Fruit fly (Drosophila melanogaster) whole organism, embryonic: ENCODE measurements around the gene lin-28.

Source experiments
- CG10267 ChIP-seq: fragments of 200-800 bp; sonication (Bioruptor generic); optimal IDR thresholded peaks from 2 replicates; lab custom pipeline; 2018; ENCODE audit warnings: missing biosample characterization, mild to moderate bottlenecking, missing genetic modification characterization, moderate library complexity
- CG10274 ChIP-seq: fragments of 200-800 bp; sonication (Bioruptor generic); optimal IDR thresholded peaks from 3 replicates; lab custom pipeline; 2017; ENCODE audit warnings: missing biosample characterization, mild to moderate bottlenecking, missing genetic modification characterization
- CG10462 ChIP-seq: fragments of 200-800 bp; sonication (Bioruptor generic); optimal IDR thresholded peaks from 2 replicates; lab custom pipeline; 2016; ENCODE audit warnings: missing biosample characterization, missing genetic modification characterization
- CG10979 ChIP-seq: fragments of 200-800 bp; sonication (Bioruptor generic); optimal IDR thresholded peaks from 2 replicates; lab custom pipeline; 2018; ENCODE audit warnings: missing biosample characterization, mild to moderate bottlenecking, missing genetic modification characterization, moderate library complexity
- CG12744 ChIP-seq: fragments of 200-800 bp; sonication (Bioruptor generic); optimal IDR thresholded peaks from 2 replicates; lab custom pipeline; 2016; ENCODE audit warnings: missing biosample characterization, missing genetic modification characterization
- CG13123 ChIP-seq: fragments of 200-800 bp; sonication (Bioruptor generic); optimal IDR thresholded peaks from 2 replicates; lab custom pipeline; 2016; ENCODE audit warnings: missing biosample characterization, missing genetic modification characterization
- CG14050 ChIP-seq: fragments of 200-800 bp; sonication (Bioruptor generic); IDR thresholded peaks from 3 replicates; pipeline ENCODE4 v1.3.6; 2022; ENCODE audit warnings: missing biosample characterization, missing genetic modification characterization
- CG15073 ChIP-seq: fragments of 200-800 bp; sonication (Bioruptor generic); optimal IDR thresholded peaks from 2 replicates; lab custom pipeline; 2016; ENCODE audit warnings: missing biosample characterization, missing genetic modification characterization
- CG1529 ChIP-seq: fragments of 200-800 bp; sonication (Bioruptor generic); optimal IDR thresholded peaks from 3 replicates; lab custom pipeline; 2018; ENCODE audit warnings: missing biosample characterization, missing genetic modification characterization
- CG15696 ChIP-seq: fragments of 200-800 bp; sonication (Bioruptor generic); optimal IDR thresholded peaks from 2 replicates; lab custom pipeline; 2019; ENCODE audit warnings: missing biosample characterization, mild to moderate bottlenecking, missing genetic modification characterization, moderate library complexity
- CG17612 ChIP-seq: fragments of 200-800 bp; sonication (Bioruptor generic); IDR thresholded peaks from 2 replicates; pipeline ENCODE4 v1.3.6; 2022; ENCODE audit warnings: missing biosample characterization, missing genetic modification characterization
- CG17912 ChIP-seq: fragments of 200-800 bp; sonication (Bioruptor generic); optimal IDR thresholded peaks from 2 replicates; lab custom pipeline; 2018; ENCODE audit warnings: missing biosample characterization, mild to moderate bottlenecking, missing genetic modification characterization
- CG2202 ChIP-seq: fragments of 200-800 bp; sonication (Bioruptor generic); optimal IDR thresholded peaks from 2 replicates; lab custom pipeline; 2018; ENCODE audit warnings: missing biosample characterization, mild to moderate bottlenecking, missing genetic modification characterization
- CG2875 ChIP-seq: fragments of 200-800 bp; sonication (Bioruptor generic); optimal IDR thresholded peaks from 2 replicates; lab custom pipeline; 2017; ENCODE audit warnings: missing biosample characterization, mild to moderate bottlenecking, missing genetic modification characterization, missing genetic modification reagents
- CG31388 ChIP-seq: fragments of 200-800 bp; sonication (Bioruptor generic); optimal IDR thresholded peaks from 2 replicates; lab custom pipeline; 2016; ENCODE audit warnings: missing biosample characterization, missing genetic modification characterization
- CG32532 ChIP-seq: fragments of 200-800 bp; sonication (Bioruptor generic); IDR thresholded peaks from 2 replicates; pipeline ENCODE4 v1.3.6; 2022; ENCODE audit warnings: missing biosample characterization, missing genetic modification characterization
- CG4424 ChIP-seq: fragments of 200-800 bp; sonication (Bioruptor generic); optimal IDR thresholded peaks from 3 replicates; lab custom pipeline; 2016; ENCODE audit warnings: missing biosample characterization, missing genetic modification characterization
- CG4854 ChIP-seq: fragments of 200-800 bp; sonication (Bioruptor generic); optimal IDR thresholded peaks from 2 replicates; lab custom pipeline; 2016; ENCODE audit warnings: missing biosample characterization, missing genetic modification characterization, inconsistent platforms
- CG6272 ChIP-seq: fragments of 200-800 bp; sonication (Bioruptor generic); IDR thresholded peaks from 2 replicates; pipeline ENCODE4 v1.3.6; 2022; ENCODE audit warnings: missing biosample characterization, missing genetic modification characterization
- CG6813 ChIP-seq: fragments of 200-800 bp; sonication (Bioruptor generic); optimal IDR thresholded peaks from 2 replicates; lab custom pipeline; 2017; ENCODE audit warnings: missing biosample characterization, missing genetic modification characterization, mild to moderate bottlenecking, moderate library complexity, missing genetic modification reagents
- CG7928 ChIP-seq: fragments of 200-800 bp; sonication (Bioruptor generic); optimal IDR thresholded peaks from 2 replicates; lab custom pipeline; 2017; ENCODE audit warnings: missing biosample characterization, mild to moderate bottlenecking, missing genetic modification characterization
- CG7963 ChIP-seq: fragments of 200-800 bp; sonication (Bioruptor generic); IDR thresholded peaks from 3 replicates; pipeline ENCODE4 v1.3.6; 2022; ENCODE audit warnings: missing biosample characterization, missing genetic modification characterization; ENCODE audit not compliant: partially characterized antibody
- CG7987 ChIP-seq: fragments of 200-800 bp; sonication (Bioruptor generic); optimal IDR thresholded peaks from 2 replicates; lab custom pipeline; 2018; ENCODE audit warnings: missing biosample characterization, mild to moderate bottlenecking, missing genetic modification characterization, moderate library complexity
- CG8765 ChIP-seq: fragments of 200-800 bp; sonication (Bioruptor generic); IDR thresholded peaks from 2 replicates; pipeline ENCODE4 v1.3.6; 2022; ENCODE audit warnings: missing biosample characterization, missing genetic modification characterization
- CG9817 ChIP-seq: fragments of 200-800 bp; sonication (Bioruptor generic); optimal IDR thresholded peaks from 2 replicates; lab custom pipeline; 2018; ENCODE audit warnings: missing biosample characterization, mild to moderate bottlenecking, missing genetic modification characterization, moderate library complexity
- Chrac-16 ChIP-seq: fragments of 200-800 bp; sonication (Bioruptor generic); optimal IDR thresholded peaks from 3 replicates; lab custom pipeline; 2016; ENCODE audit warnings: missing biosample characterization, missing genetic modification characterization
- Eip74EF ChIP-seq, 2 experiments: fragments of 200-800 bp in 1 of 2; fragments of >200 bp in 1 of 2; sonication (Bioruptor generic) in 1 of 2; optimal IDR thresholded peaks; 2 replicates each; lab custom pipeline; 2017 to 2019; ENCODE audit warnings: missing biosample characterization in 2 of 2, missing genetic modification characterization in 2 of 2, mild to moderate bottlenecking in 1 of 2, moderate library complexity in 1 of 2
- GATAe ChIP-seq: fragments of 200-800 bp; sonication (Bioruptor generic); conservative IDR thresholded peaks from 2 replicates; pipeline ENCODE4 v1.3.6; 2022; ENCODE audit warnings: missing biosample characterization, missing genetic modification characterization
- H15 ChIP-seq: fragments of 200-800 bp; sonication (Bioruptor generic); IDR thresholded peaks from 3 replicates; pipeline ENCODE4 v1.3.6; 2022; ENCODE audit warnings: missing biosample characterization, missing genetic modification characterization
- HLH3B ChIP-seq: fragments of 200-800 bp; sonication (Bioruptor generic); IDR thresholded peaks from 2 replicates; pipeline ENCODE4 v1.3.6; 2022; ENCODE audit warnings: missing biosample characterization, missing genetic modification characterization
- Pdp1 ChIP-seq, 2 experiments: fragments of 200-800 bp; sonication (Bioruptor generic); optimal IDR thresholded peaks; 3 replicates each; lab custom pipeline; 2016; ENCODE audit warnings: missing biosample characterization in 2 of 2, missing genetic modification characterization in 2 of 2, mild to moderate bottlenecking in 1 of 2, moderate library complexity in 1 of 2
- Poxn ChIP-seq: fragments of 200-800 bp; sonication (Bioruptor generic); IDR thresholded peaks from 2 replicates; pipeline ENCODE4 v1.3.6; 2022; ENCODE audit warnings: missing biosample characterization, missing genetic modification characterization
- Sox102F ChIP-seq: fragments of 200-800 bp; sonication (Bioruptor generic); optimal IDR thresholded peaks from 2 replicates; lab custom pipeline; 2018; ENCODE audit warnings: missing biosample characterization, mild to moderate bottlenecking, missing genetic modification characterization, moderate library complexity
- Sry-β ChIP-seq: fragments of 200-800 bp; sonication (Bioruptor generic); optimal IDR thresholded peaks from 2 replicates; lab custom pipeline; 2018; ENCODE audit warnings: missing biosample characterization, mild to moderate bottlenecking, missing genetic modification characterization, moderate library complexity
- TFAM ChIP-seq: fragments of 200-800 bp; sonication (Bioruptor generic); optimal IDR thresholded peaks from 2 replicates; lab custom pipeline; 2017; ENCODE audit warnings: missing biosample characterization, missing genetic modification characterization, inconsistent platforms
- aop ChIP-seq: fragments of 200-800 bp; sonication (Bioruptor generic); IDR thresholded peaks from 2 replicates; pipeline ENCODE4 v1.3.6; 2022; ENCODE audit warnings: missing biosample characterization, missing genetic modification characterization
- bbx ChIP-seq: fragments of 200-800 bp; sonication (Bioruptor generic); IDR thresholded peaks from 2 replicates; pipeline ENCODE4 v1.3.6; 2022; ENCODE audit warnings: missing biosample characterization, missing genetic modification characterization; ENCODE audit not compliant: partially characterized antibody
- dati ChIP-seq: fragments of 200-800 bp; sonication (Bioruptor generic); IDR thresholded peaks from 2 replicates; pipeline ENCODE4 v1.3.6; 2022; ENCODE audit warnings: missing biosample characterization, missing genetic modification characterization
- ftz-f1 ChIP-seq: fragments of 200-800 bp; sonication (Bioruptor generic); optimal IDR thresholded peaks from 2 replicates; lab custom pipeline; 2016; ENCODE audit warnings: missing biosample characterization, missing genetic modification characterization
- ham ChIP-seq: fragments of 200-800 bp; sonication (Bioruptor generic); IDR thresholded peaks from 2 replicates; pipeline ENCODE4 v1.3.6; 2022; ENCODE audit warnings: missing biosample characterization, missing genetic modification characterization
- jigr1 ChIP-seq: fragments of 200-800 bp; sonication (Bioruptor generic); IDR thresholded peaks from 3 replicates; pipeline ENCODE4 v1.3.6; 2022; ENCODE audit warnings: missing biosample characterization, missing genetic modification characterization
- knrl ChIP-seq: fragments of 200-800 bp; sonication (Bioruptor generic); IDR thresholded peaks from 3 replicates; pipeline ENCODE4 v1.3.6; 2022; ENCODE audit warnings: missing biosample characterization, missing genetic modification characterization; ENCODE audit not compliant: partially characterized antibody
- lola ChIP-seq, 3 experiments: fragments of >200 bp in 2 of 3; fragments of 200-800 bp in 1 of 3; sonication (Bioruptor generic) in 1 of 3; optimal IDR thresholded peaks; 2 replicates each; lab custom pipeline; 2017 to 2019; ENCODE audit warnings: missing biosample characterization in 3 of 3, missing genetic modification characterization in 3 of 3, mild to moderate bottlenecking in 1 of 3, moderate library complexity in 1 of 3
- maf-S ChIP-seq: fragments of 200-800 bp; sonication (Bioruptor generic); optimal IDR thresholded peaks from 2 replicates; lab custom pipeline; 2016; ENCODE audit warnings: missing biosample characterization, missing genetic modification characterization
- mam ChIP-seq: fragments of 200-800 bp; sonication (Bioruptor generic); optimal IDR thresholded peaks from 3 replicates; lab custom pipeline; 2016; ENCODE audit warnings: missing biosample characterization, missing genetic modification characterization
- onecut ChIP-seq: fragments of 200-800 bp; sonication (Bioruptor generic); IDR thresholded peaks from 2 replicates; pipeline ENCODE4 v1.3.6; 2022; ENCODE audit warnings: missing biosample characterization, missing genetic modification characterization
- p53 ChIP-seq: fragments of 200-800 bp; sonication (Bioruptor generic); optimal IDR thresholded peaks from 2 replicates; lab custom pipeline; 2016; ENCODE audit warnings: missing biosample characterization, missing genetic modification characterization
- stwl ChIP-seq: fragments of 200-800 bp; sonication (Bioruptor generic); optimal IDR thresholded peaks from 3 replicates; lab custom pipeline; 2018; ENCODE audit warnings: missing biosample characterization, mild to moderate bottlenecking, missing genetic modification characterization, moderate library complexity
- tup ChIP-seq: fragments of 200-800 bp; sonication (Bioruptor generic); optimal IDR thresholded peaks from 2 replicates; lab custom pipeline; 2016; ENCODE audit warnings: missing biosample characterization, mild to moderate bottlenecking, missing genetic modification characterization, moderate library complexity
- zen ChIP-seq: fragments of 200-800 bp; sonication (Bioruptor generic); optimal IDR thresholded peaks from 3 replicates; lab custom pipeline; 2018; ENCODE audit warnings: missing biosample characterization, mild to moderate bottlenecking, missing genetic modification characterization, moderate library complexity
- zfh2 ChIP-seq: fragments of 200-800 bp; sonication (Bioruptor generic); optimal IDR thresholded peaks from 2 replicates; lab custom pipeline; 2016; ENCODE audit warnings: missing biosample characterization, missing genetic modification characterization

lin-28 gene

dm6 chr3L:5662071-5662470 is 7.6 kb downstream of the lin-28 start, which contains the start of gene Sse (continued):
- TF ChIP-seq dati (GFP tag; lab: Robert Waterston, UW) (no peak), CG15696 (no peak), maf-S (GFP tag; lab: Kevin White, UChicago) (no peak), GATAe (GFP tag; lab: Robert Waterston, UW) (no peak), Poxn (GFP tag; lab: Robert Waterston, UW) (no peak), CG10979 (tag; lab: Kevin White, UChicago) (no peak), H15 (GFP tag; lab: Robert Waterston, UW) (no peak), CG4854 (GFP tag; lab: Kevin White, UChicago) (peak; percentile 47), mam (GFP tag; lab: Kevin White, UChicago) (peak; percentile 36), CG10274 (GFP tag; lab: Kevin White, UChicago) (no peak), CG6813 (GFP tag; lab: Kevin White, UChicago) (no peak), zen (peak; percentile 63), ftz-f1 (GFP tag; lab: Kevin White, UChicago) (no peak), CG7928 (no peak), zfh2 (GFP tag; lab: Kevin White, UChicago) (no peak), CG9817 (tag; lab: Kevin White, UChicago) (no peak), CG13123 (no peak), CG6272 (no peak), CG8765 (GFP tag; lab: Robert Waterston, UW) (no peak), Pdp1 (GFP tag; optimal IDR thresholded peaks at IDR 0.05; lab: Kevin White, UChicago) (no peak), p53 (GFP tag; lab: Kevin White, UChicago) (no peak), CG31388 (GFP tag; lab: Kevin White, UChicago) (no peak), CG4424 (GFP tag; lab: Kevin White, UChicago) (no peak), aop (GFP tag; lab: Robert Waterston, UW) (no peak), CG14050 (GFP tag; lab: Robert Waterston, UW) (no peak), ham (GFP tag; lab: Robert Waterston, UW) (no peak), CG32532 (no peak), jigr1 (GFP tag; lab: Robert Waterston, UW) (no peak), knrl (GFP tag; lab: Robert Waterston, UW) (peak; percentile 76), Sox102F (GFP tag; lab: Kevin White, UChicago) (no peak), CG7987 (peak; percentile 40), TFAM (GFP tag; lab: Kevin White, UChicago) (no peak), stwl (tag; lab: Kevin White, UChicago) (peak; percentile 93), CG17612 (GFP tag; lab: Robert Waterston, UW) (no peak), tup (GFP tag; lab: Kevin White, UChicago) (no peak), Eip74EF (GFP tag; optimal IDR thresholded peaks at IDR 0.05; lab: Kevin White, UChicago) (peak in 1 of 2 experiments; percentile 14), bbx (GFP tag; lab: Robert Waterston, UW) (peak; percentile 94), CG12744 (no peak), lola (GFP tag; optimal IDR thresholded peaks at IDR 0.05; lab: Kevin White, UChicago) (no peak), CG10267 (tag; lab: Kevin White, UChicago) (peak; percentile 96), onecut (no peak), CG7963 (GFP tag; lab: Robert Waterston, UW) (peak; percentile 72; the same call in 2 of the 3 replicates), CG17912 (no peak), CG15073 (GFP tag; lab: Kevin White, UChicago) (no peak), CG2202 (tag; lab: Kevin White, UChicago) (no peak), Sry-β (GFP tag; lab: Kevin White, UChicago) (no peak), CG10462 (GFP tag; lab: Kevin White, UChicago) (no peak), HLH3B (GFP tag; lab: Robert Waterston, UW) (no peak), Chrac-16 (no peak), CG2875 (GFP tag; lab: Kevin White, UChicago) (no peak), CG1529 (GFP tag; lab: Kevin White, UChicago) (no peak)
